Worm (Caenorhabditis elegans): Measurements from ENCODE around the gene pals-39.

DNA sequence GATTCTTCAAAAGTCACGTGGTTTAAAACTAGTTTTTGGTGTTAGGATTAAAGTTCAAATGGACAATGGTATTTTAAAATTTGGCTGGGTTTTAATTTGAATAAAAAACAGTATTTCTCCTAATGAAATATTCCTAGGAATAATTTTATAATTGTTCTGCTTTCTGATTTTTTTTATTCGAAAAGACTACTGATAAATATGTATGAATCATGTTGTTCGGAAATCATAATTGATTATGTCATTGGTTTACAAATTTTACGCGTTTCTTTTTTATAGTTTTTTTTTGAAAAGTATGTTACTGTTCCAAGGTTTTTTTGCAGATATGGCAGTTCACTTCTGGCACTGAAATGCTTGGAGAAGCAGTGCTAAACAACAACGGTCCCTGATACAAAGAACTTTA lies 24.7 kb upstream of the pals-39 start, which contains the start of gene F28C1.3:
- TF ChIP-seq flt-1 (GFP tag; IDR thresholded peaks at IDR 0.05) (no peak), B0310.2 (tag; optimal IDR thresholded peaks at IDR 0.05) (no peak), tbx-37 (GFP tag; conservative IDR thresholded peaks at IDR 0.05) (no peak), hnd-1 (tag; optimal IDR thresholded peaks at IDR 0.05) (no peak), ets-7 (tag; optimal IDR thresholded peaks at IDR 0.05) (no peak), sea-1 (GFP tag; conservative IDR thresholded peaks at IDR 0.05) (no peak), ama-1 (optimal IDR thresholded peaks at IDR 0.05) (no peak), pes-1 (GFP tag; IDR thresholded peaks at IDR 0.05) (no peak)
